Worm (Caenorhabditis elegans): ENCODE measurements around the gene C13A10.2.

ce11 chrII:1360257-1360656 is 2.5 kb upstream of the C13A10.2 start:
- TF ChIP-seq T26A5.8 (tag; optimal IDR thresholded peaks at IDR 0.05) (no peak), hlh-12 (tag; optimal IDR thresholded peaks at IDR 0.05) (no peak), snpc-1.1 (tag; optimal IDR thresholded peaks at IDR 0.05; ENCODE audit: insufficient read depth) (no peak), sea-2 (GFP tag; IDR thresholded peaks at IDR 0.05) (no peak)
